Fruit fly (Drosophila melanogaster) whole organism, pupa: Measurements from ENCODE around the gene CG34436.

Experiments
- CG10348 ChIP-seq: fragments of 200-800 bp; sonication (Bioruptor generic); IDR thresholded peaks from 2 replicates; pipeline ENCODE4 v1.3.6; 2022; ENCODE audit warnings: missing biosample characterization, missing genetic modification characterization
- CG12605 ChIP-seq: fragments of 200-800 bp; sonication (Bioruptor generic); IDR thresholded peaks from 2 replicates; pipeline ENCODE4 v1.3.6; 2022; ENCODE audit warnings: missing biosample characterization, missing genetic modification characterization
- CG13204 ChIP-seq: fragments of 200-800 bp; sonication (Bioruptor generic); optimal IDR thresholded peaks from 2 replicates; lab custom pipeline; 2018; ENCODE audit warnings: missing biosample characterization, mild to moderate bottlenecking, missing genetic modification characterization, moderate library complexity
- CG14655 ChIP-seq: fragments of 200-800 bp; sonication (Bioruptor generic); optimal IDR thresholded peaks from 3 replicates; lab custom pipeline; 2017; ENCODE audit warnings: mild to moderate bottlenecking, missing biosample characterization, missing genetic modification reagents, missing genetic modification characterization
- CG15710 ChIP-seq: fragments of 200-800 bp; sonication (Bioruptor generic); optimal IDR thresholded peaks from 2 replicates; lab custom pipeline; 2018; ENCODE audit warnings: missing biosample characterization, mild to moderate bottlenecking, missing genetic modification characterization, moderate library complexity
- CG17806 ChIP-seq: fragments of 200-800 bp; sonication (Bioruptor generic); optimal IDR thresholded peaks from 2 replicates; lab custom pipeline; 2018; ENCODE audit warnings: missing biosample characterization, mild to moderate bottlenecking, missing genetic modification characterization, moderate library complexity
- CG32121 ChIP-seq: fragments of 200-800 bp; sonication (Bioruptor generic); IDR thresholded peaks from 2 replicates; pipeline ENCODE4 v1.3.6; 2022; ENCODE audit warnings: missing biosample characterization, missing genetic modification characterization
- CG34367 ChIP-seq: fragments of 200-800 bp; sonication (Bioruptor generic); optimal IDR thresholded peaks from 2 replicates; lab custom pipeline; 2018; ENCODE audit warnings: missing biosample characterization, mild to moderate bottlenecking, missing genetic modification characterization
- CG4496 ChIP-seq: fragments of 200-800 bp; sonication (Bioruptor generic); IDR thresholded peaks from 3 replicates; pipeline ENCODE4 v1.3.6; 2022; ENCODE audit warnings: missing biosample characterization, missing genetic modification characterization
- CG8159 ChIP-seq: fragments of 200-800 bp; sonication (Bioruptor generic); optimal IDR thresholded peaks from 3 replicates; lab custom pipeline; 2018; ENCODE audit warnings: missing biosample characterization, mild to moderate bottlenecking, missing genetic modification characterization, moderate library complexity
- CG8301 ChIP-seq: fragments of 200-800 bp; sonication (Bioruptor generic); optimal IDR thresholded peaks from 2 replicates; lab custom pipeline; 2018; ENCODE audit warnings: missing biosample characterization, mild to moderate bottlenecking, missing genetic modification characterization
- CG9948 ChIP-seq: fragments of 200-800 bp; sonication (Bioruptor generic); optimal IDR thresholded peaks from 2 replicates; lab custom pipeline; 2018; ENCODE audit warnings: missing biosample characterization, mild to moderate bottlenecking, missing genetic modification characterization, moderate library complexity
- D1 ChIP-seq: fragments of 200-800 bp; sonication (Bioruptor generic); optimal IDR thresholded peaks from 2 replicates; lab custom pipeline; 2018; ENCODE audit warnings: missing biosample characterization, mild to moderate bottlenecking, missing genetic modification characterization, moderate library complexity
- EcR ChIP-seq: fragments of 200-800 bp; sonication (Bioruptor generic); optimal IDR thresholded peaks from 3 replicates; lab custom pipeline; 2019; ENCODE audit warnings: missing biosample characterization, missing genetic modification characterization, mild to moderate bottlenecking, moderate library complexity, missing genetic modification reagents
- Ets98B ChIP-seq: fragments of 200-800 bp; sonication (Bioruptor generic); IDR thresholded peaks from 2 replicates; pipeline ENCODE4 v1.3.6; 2022; ENCODE audit warnings: missing biosample characterization, missing genetic modification characterization
- Pif1A ChIP-seq: fragments of 200-800 bp; sonication (Bioruptor generic); optimal IDR thresholded peaks from 3 replicates; lab custom pipeline; 2016; ENCODE audit warnings: missing biosample characterization, missing genetic modification characterization
- Pif1B ChIP-seq: fragments of 200-800 bp; sonication (Bioruptor generic); optimal IDR thresholded peaks from 3 replicates; lab custom pipeline; 2016; ENCODE audit warnings: missing biosample characterization, missing genetic modification characterization
- Snoo ChIP-seq: fragments of 200-800 bp; sonication (Bioruptor generic); optimal IDR thresholded peaks from 3 replicates; lab custom pipeline; 2017; ENCODE audit warnings: missing biosample characterization, mild to moderate bottlenecking, missing genetic modification characterization, inconsistent platforms
- fd96Ca ChIP-seq: fragments of 200-800 bp; sonication (Bioruptor generic); IDR thresholded peaks from 3 replicates; pipeline ENCODE4 v1.3.6; 2022; ENCODE audit warnings: missing biosample characterization, missing genetic modification characterization
- gl ChIP-seq: fragments of 200-800 bp; sonication (Bioruptor generic); optimal IDR thresholded peaks from 2 replicates; lab custom pipeline; 2018; ENCODE audit warnings: missing biosample characterization, mild to moderate bottlenecking, missing genetic modification characterization
- rn ChIP-seq: fragments of 200-800 bp; sonication (Bioruptor generic); IDR thresholded peaks from 2 replicates; pipeline ENCODE4 v1.3.6; 2022; ENCODE audit warnings: missing biosample characterization, missing genetic modification characterization

The CG34436 gene

DNA sequence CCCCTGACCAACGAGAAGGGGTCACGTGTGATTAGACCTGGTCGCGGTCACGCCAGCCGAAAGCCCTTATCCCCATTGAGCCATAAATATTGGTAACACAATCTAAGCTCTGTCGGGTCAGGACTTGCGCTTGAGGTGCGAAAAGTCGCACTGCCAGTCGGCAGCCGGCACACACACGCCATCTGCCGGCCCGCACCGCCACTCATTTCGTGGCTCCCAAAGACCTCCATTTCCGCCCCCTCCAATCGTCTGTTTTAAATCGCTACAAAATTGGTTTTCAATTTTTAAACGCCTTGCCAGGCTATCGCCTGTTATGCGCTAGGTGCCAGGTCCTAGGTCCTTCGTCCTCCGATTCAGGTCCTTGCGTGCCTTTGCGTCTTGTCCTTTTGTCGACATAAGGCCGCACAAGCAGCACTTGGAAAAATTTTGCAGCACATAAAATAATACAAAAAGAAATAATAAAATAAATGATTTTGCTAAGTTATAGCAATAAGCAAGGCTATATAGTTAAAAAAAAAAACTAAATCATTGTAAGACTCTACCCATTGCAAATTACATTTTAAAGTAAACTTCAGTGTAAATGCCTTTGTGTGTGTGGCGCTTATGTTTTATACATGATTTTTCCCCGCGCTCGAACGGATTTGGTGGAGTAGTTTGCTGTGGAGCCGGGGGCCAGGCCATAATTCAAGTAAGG, 34.9 kb downstream of the CG34436 start:
- TF ChIP-seq Pif1A (GFP tag; lab: Kevin White, UChicago) (no peak), EcR (GFP tag; lab: Kevin White, UChicago) (no peak), CG9948 (tag; lab: Kevin White, UChicago) (peak; percentile 2), CG34367 (tag; lab: Kevin White, UChicago) (no peak), CG17806 (tag; lab: Kevin White, UChicago) (peak; percentile 59), CG8159 (tag; lab: Kevin White, UChicago) (peak; percentile 52), CG32121 (no peak), gl (tag; lab: Kevin White, UChicago) (no peak), CG8301 (tag; lab: Kevin White, UChicago) (no peak), fd96Ca (GFP tag; lab: Robert Waterston, UW) (no peak), Ets98B (GFP tag; lab: Robert Waterston, UW) (no peak)

DNA sequence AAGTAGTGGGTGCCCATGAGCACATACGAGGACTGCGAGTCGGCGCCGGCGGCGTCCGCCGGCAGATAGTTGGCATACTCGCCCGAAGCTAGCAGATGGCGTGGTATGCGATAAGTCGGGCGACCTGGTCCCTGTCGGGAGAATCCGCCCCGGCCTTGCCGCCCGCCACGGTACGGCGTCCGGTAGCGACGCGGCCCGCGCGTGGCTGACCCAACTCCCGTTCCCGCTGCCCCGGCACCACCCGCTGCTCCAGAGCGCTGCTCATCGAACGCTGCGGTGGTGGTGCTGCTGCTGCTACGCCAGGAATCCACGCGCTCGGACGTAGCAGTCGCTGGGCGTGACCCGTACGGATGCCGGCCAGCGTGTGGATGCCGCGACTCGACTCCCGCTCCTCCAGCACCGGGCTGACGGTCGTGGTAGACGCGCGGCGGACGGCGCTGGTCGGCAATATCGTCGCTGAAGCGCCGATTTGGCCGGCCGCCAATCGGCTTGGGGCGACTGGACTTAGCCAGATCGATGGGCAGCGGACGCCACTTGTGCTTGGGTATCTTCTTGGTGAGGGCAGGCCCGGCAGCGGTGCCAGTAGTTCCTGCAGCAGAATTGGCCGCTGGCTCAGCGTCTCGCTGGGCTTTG, 41.5 kb downstream of the CG34436 start:
- TF ChIP-seq EcR (GFP tag; lab: Kevin White, UChicago) (no peak), CG14655 (GFP tag; lab: Kevin White, UChicago) (no peak), Snoo (tag; lab: Kevin White, UChicago) (no peak)

DNA sequence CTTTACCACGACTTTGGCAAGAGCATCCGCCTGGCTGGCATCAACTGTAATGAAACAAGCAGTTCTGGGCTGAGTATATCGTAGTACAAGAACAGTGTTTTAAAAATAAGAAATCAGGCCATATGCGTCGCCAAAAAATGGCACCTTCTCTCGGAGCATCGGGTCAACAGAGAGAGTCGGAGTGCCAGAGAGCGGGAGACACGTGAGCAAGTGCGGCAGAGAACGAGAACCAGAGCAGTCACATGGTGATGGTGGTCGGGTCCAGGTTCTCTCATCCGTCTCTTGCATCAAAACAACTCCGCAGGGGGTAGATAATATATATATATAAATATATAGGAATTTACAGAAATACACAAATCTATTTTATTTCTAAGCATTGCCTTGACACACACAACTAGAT, 42.5 kb downstream of the CG34436 start:
- no peak for TF ChIP-seq Snoo (tag; lab: Kevin White, UChicago)
- peak; percentile 0 for TF ChIP-seq Pif1B (GFP tag; lab: Kevin White, UChicago)

dm6 chr3R:28325415-28325814, 43.0 kb downstream of the CG34436 start:
- peak; percentile 16 for TF ChIP-seq EcR (GFP tag; lab: Kevin White, UChicago)
- TF ChIP-seq CG32121, result no peak
- TF ChIP-seq gl (tag; lab: Kevin White, UChicago), result no peak
- TF ChIP-seq CG13204, result peak; percentile 72
- TF ChIP-seq, all 21 proteins: peak for 2

DNA sequence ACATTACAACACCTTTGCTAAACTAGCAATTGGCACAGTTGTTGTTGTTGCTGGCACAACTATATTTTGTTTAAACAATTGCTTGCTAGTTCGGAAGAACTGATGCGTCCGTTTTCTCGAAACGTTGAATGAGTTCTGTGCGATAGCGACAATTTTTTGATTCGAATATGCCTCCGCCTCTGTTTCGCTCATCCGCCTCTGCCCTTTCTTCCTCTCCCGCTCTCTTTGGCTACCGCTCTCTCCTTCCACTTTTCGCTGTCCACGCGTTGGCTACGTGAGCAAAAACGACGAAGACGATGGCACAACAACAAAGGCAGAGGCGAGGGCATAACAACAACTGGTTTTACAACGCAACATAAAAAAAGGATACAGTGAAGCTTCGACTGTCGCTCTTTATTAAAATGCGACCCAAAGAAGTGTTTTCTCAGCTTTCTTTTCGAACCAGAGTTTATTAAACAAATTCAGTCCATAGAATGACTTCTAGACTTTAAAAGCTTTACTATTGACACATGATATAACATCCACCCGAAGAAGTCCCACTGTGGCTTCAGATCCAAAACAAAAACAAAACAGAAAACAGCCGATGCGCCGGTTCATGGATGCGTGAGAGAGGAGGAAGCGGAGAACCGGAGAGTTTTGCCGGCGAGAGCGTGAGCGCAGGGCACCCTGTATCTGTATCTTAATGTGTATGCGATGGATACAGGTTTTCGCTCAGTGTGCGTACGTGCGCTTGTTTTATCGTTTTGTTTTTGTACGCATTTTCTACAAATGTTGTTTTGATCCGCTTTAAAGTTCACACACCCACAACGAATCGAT, 44.0 kb downstream of the CG34436 start:
- peak; percentile 100 for TF ChIP-seq CG15710 (tag; lab: Kevin White, UChicago)
- peak; percentile 100 for TF ChIP-seq CG9948 (tag; lab: Kevin White, UChicago)
- no peak for TF ChIP-seq CG32121
- peak; percentile 100 for TF ChIP-seq Snoo (tag; lab: Kevin White, UChicago)
- peak; percentile 100 for TF ChIP-seq CG13204
- peak; percentile 100 for TF ChIP-seq Pif1B (GFP tag; lab: Kevin White, UChicago)
- TF ChIP-seq Pif1A (GFP tag; lab: Kevin White, UChicago), result peak; percentile 100
- TF ChIP-seq gl (tag; lab: Kevin White, UChicago), result peak; percentile 100
- TF ChIP-seq CG12605 (GFP tag; lab: Robert Waterston, UW), result no peak
- no peak for TF ChIP-seq CG4496 (GFP tag; lab: Robert Waterston, UW)
- peak; percentile 100 for TF ChIP-seq D1 (tag; lab: Kevin White, UChicago)
- peak; percentile 97 for TF ChIP-seq EcR (GFP tag; lab: Kevin White, UChicago)
- TF ChIP-seq fd96Ca (GFP tag; lab: Robert Waterston, UW), result no peak
- no peak for TF ChIP-seq CG10348
- TF ChIP-seq Ets98B (GFP tag; lab: Robert Waterston, UW), result no peak
- peak; percentile 100 for TF ChIP-seq CG34367 (tag; lab: Kevin White, UChicago)
- TF ChIP-seq CG17806 (tag; lab: Kevin White, UChicago), result peak; percentile 100
- no peak for TF ChIP-seq rn (GFP tag; lab: Robert Waterston, UW)
- TF ChIP-seq CG14655 (GFP tag; lab: Kevin White, UChicago), result peak; percentile 100
- peak; percentile 100 for TF ChIP-seq CG8159 (tag; lab: Kevin White, UChicago)
- TF ChIP-seq CG8301 (tag; lab: Kevin White, UChicago), result peak; percentile 100

DNA sequence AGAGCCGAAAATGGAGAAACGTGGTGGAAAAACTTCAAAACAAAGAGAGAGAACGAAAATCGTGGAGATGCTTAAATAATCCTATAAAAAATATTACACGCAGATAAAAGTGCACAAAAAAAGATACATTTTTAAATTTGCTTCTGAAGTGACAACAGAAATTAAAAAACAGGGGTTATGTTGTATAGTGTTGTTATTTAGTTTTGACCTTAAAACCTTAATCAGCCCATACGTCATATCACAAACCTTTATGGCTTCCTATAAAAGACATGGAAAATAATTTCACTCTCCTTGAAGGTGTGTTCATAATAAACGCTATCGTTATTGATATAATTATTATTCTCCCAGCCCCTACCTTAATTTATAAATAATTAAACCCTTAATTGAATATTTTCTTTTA, 44.8 kb downstream of the CG34436 start:
- TF ChIP-seq gl (tag; lab: Kevin White, UChicago) (no peak), EcR (GFP tag; lab: Kevin White, UChicago) (no peak), CG14655 (GFP tag; lab: Kevin White, UChicago) (no peak), CG4496 (GFP tag; lab: Robert Waterston, UW) (no peak), Ets98B (GFP tag; lab: Robert Waterston, UW) (no peak), fd96Ca (GFP tag; lab: Robert Waterston, UW) (no peak), CG12605 (GFP tag; lab: Robert Waterston, UW) (no peak), rn (GFP tag; lab: Robert Waterston, UW) (no peak), CG32121 (no peak), CG9948 (tag; lab: Kevin White, UChicago) (peak; percentile 22), CG15710 (tag; lab: Kevin White, UChicago) (peak; percentile 18), CG10348 (no peak), CG8301 (tag; lab: Kevin White, UChicago) (no peak), D1 (tag; lab: Kevin White, UChicago) (peak; percentile 8), Pif1A (GFP tag; lab: Kevin White, UChicago) (peak; percentile 29), Snoo (tag; lab: Kevin White, UChicago) (peak; percentile 15), CG34367 (tag; lab: Kevin White, UChicago) (no peak), CG8159 (tag; lab: Kevin White, UChicago) (peak; percentile 4), CG17806 (tag; lab: Kevin White, UChicago) (peak; percentile 22), CG13204 (no peak), Pif1B (GFP tag; lab: Kevin White, UChicago) (no peak)
